Worm (Caenorhabditis elegans): Measurements from ENCODE around the gene set-31.

DNA sequence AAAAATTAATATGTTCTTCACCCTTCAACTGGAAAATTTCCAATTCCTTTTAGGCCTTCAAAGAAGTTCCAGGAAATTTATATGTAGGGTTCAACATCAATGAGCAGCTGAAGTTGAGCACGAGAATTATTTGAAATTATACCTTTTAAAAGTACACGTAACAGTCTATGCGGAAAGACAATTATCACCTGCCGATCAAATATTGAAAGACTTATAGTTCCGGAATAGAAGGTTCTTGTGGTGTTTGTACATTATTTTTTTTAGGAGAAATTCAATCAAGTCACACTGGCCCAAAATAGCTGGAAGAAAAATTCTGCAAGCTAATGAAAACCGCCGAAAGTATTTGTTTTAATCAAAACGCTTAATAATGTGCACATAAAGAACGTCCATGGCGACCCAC is 37.5 kb upstream of the set-31 start:
- TF ChIP-seq C38D4.7 (GFP tag; optimal IDR thresholded peaks at IDR 0.05), result no peak
- no peak for TF ChIP-seq che-1 (tag; optimal IDR thresholded peaks at IDR 0.05)
- TF ChIP-seq pax-1 (tag; optimal IDR thresholded peaks at IDR 0.05), result no peak
- no peak for TF ChIP-seq unc-55 (GFP tag; optimal IDR thresholded peaks at IDR 0.05)
- no peak for TF ChIP-seq rnt-1 (tag; optimal IDR thresholded peaks at IDR 0.05)

Data from whole organism, late embryonic.